Worm (Caenorhabditis elegans): ENCODE results near the gene Y54G11A.4.

DNA sequence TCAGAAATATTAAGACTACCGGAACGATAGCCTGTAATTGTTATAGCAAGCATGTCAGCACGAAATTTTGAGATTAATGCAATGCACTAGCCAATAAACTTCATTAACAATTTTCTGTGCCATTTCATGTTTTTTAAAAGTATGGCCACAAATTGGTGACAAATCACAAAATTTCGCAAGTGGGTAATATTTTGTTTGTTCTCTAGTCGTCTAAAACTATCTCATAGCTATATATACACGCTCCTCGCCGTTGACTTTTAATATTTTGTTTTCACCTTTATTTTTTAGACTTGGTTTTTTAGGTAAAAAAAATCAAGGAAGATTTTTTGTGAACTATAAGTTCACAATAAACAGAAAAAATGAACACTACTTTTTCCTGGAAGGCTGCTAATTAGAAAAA, 1.8 kb upstream of the Y54G11A.4 start:
- TF ChIP-seq pqm-1 (tag; optimal IDR thresholded peaks at IDR 0.05) (no peak), fos-1 (tag; optimal IDR thresholded peaks at IDR 0.05) (no peak), nhr-12 (tag; optimal IDR thresholded peaks at IDR 0.05) (no peak), elt-3 (tag; optimal IDR thresholded peaks at IDR 0.05) (no peak), zag-1 (tag; optimal IDR thresholded peaks at IDR 0.05) (no peak), snpc-4 (tag; optimal IDR thresholded peaks at IDR 0.05) (no peak), ama-1 (optimal IDR thresholded peaks at IDR 0.05) (no peak), fkh-10 (GFP tag; optimal IDR thresholded peaks at IDR 0.05) (no peak)

All from whole organism, L1 larva.